Worm (Caenorhabditis elegans) whole organism, late embryonic: ENCODE data around the gene tag-273.

Experiments
- C38D4.7 ChIP-seq: fragments of 200-800 bp; sonication (Bioruptor generic); optimal IDR thresholded peaks from 2 replicates; lab custom pipeline; 2018; ENCODE audit warnings: mild to moderate bottlenecking, missing genetic modification characterization, moderate library complexity, missing compliant biosample characterization
- ama-1 ChIP-seq: fragments of 150-350 bp; optimal IDR thresholded peaks from 2 replicates; lab custom pipeline; 2014
- ceh-24 ChIP-seq: sonication (generic microtip); optimal IDR thresholded peaks from 2 replicates; lab custom pipeline; 2016; ENCODE audit warnings: mild to moderate bottlenecking, missing genetic modification characterization, missing compliant biosample characterization
- ceh-30 ChIP-seq: fragments of 150-350 bp; optimal IDR thresholded peaks from 2 replicates; lab custom pipeline; 2014; ENCODE audit warnings: missing biosample characterization, missing genetic modification characterization
- ceh-45 ChIP-seq: fragments of 200-800 bp; sonication (Bioruptor generic); IDR thresholded peaks from 2 replicates; pipeline ENCODE4 v1.3.6; 2022; ENCODE audit warnings: missing genetic modification reagents, missing genetic modification characterization, missing compliant biosample characterization
- dmd-4 ChIP-seq: sonication (generic microtip); optimal IDR thresholded peaks from 2 replicates; lab custom pipeline; 2016; ENCODE audit warnings: borderline replicate concordance, missing genetic modification characterization, missing compliant biosample characterization
- eyg-1 ChIP-seq: sonication (generic microtip); optimal IDR thresholded peaks from 2 replicates; lab custom pipeline; 2016; ENCODE audit warnings: missing genotype, missing genetic modification characterization, missing compliant biosample characterization
- fkh-10 ChIP-seq: fragments of 150-350 bp; optimal IDR thresholded peaks from 2 replicates; lab custom pipeline; 2014; ENCODE audit warnings: missing biosample characterization, missing genetic modification reagents, missing genetic modification characterization
- pag-3 ChIP-seq: sonication (generic microtip); optimal IDR thresholded peaks from 2 replicates; lab custom pipeline; 2016; ENCODE audit warnings: missing compliant biosample characterization, missing genetic modification characterization, borderline replicate concordance
- pha-4 ChIP-seq: fragments of 150-350 bp; optimal IDR thresholded peaks from 2 replicates; lab custom pipeline; 2018; ENCODE audit warnings: missing biosample characterization, missing genetic modification reagents, missing genetic modification characterization
- unc-3 ChIP-seq, 2 experiments: fragments of 200-800 bp in 1 of 2; sonication (Bioruptor generic) in 1 of 2; sonication (generic microtip) in 1 of 2; conservative IDR thresholded peaks in 1 of 2; optimal IDR thresholded peaks in 1 of 2; 2 replicates each; pipeline versions ENCODE4 v1.3.6 to Lab custom; 2016 to 2022; ENCODE audit warnings: missing compliant biosample characterization in 2 of 2, missing genetic modification characterization in 2 of 2, missing genetic modification reagents in 1 of 2

DNA sequence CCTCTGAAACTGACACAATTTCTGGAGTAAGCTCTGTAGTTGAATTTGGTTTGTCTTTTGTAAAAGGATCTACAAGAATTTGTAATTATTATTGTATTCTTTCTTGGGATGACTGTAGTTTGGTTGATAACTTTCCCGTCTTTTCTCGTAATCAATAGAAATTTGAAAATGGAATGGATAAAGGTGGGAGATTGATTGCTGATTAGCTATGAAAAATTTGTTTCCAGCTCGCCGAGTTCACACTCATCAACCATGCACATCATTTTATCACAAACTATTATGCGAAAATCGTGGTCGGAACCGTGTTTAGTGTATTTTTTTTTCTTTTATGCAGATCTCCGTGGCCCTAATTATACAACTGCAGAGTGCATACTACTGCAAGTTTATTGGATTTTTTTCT, 31.9 kb upstream of the tag-273 start, which contains the start of gene T27E7.5:
- TF ChIP-seq eyg-1 (tag; lab: Kevin White, UChicago): no peak
- no peak for TF ChIP-seq ceh-30 (tag; lab: Kevin White, UChicago)
- TF ChIP-seq pag-3 (tag; lab: Kevin White, UChicago): no peak
- no peak for TF ChIP-seq ceh-45 (GFP tag; lab: Robert Waterston, UW)
- no peak for TF ChIP-seq pha-4
- TF ChIP-seq unc-3 (GFP tag; conservative IDR thresholded peaks at IDR 0.05; lab: Robert Waterston, UW): no peak
- TF ChIP-seq unc-3 (tag; optimal IDR thresholded peaks at IDR 0.05; lab: Kevin White, UChicago): no peak
- TF ChIP-seq ceh-24 (tag; lab: Kevin White, UChicago): no peak
- no peak for TF ChIP-seq fkh-10 (GFP tag; lab: Kevin White, UChicago)
- no peak for TF ChIP-seq dmd-4 (tag; lab: Kevin White, UChicago)
- no peak for TF ChIP-seq C38D4.7
- no peak for TF ChIP-seq ama-1 (lab: Kevin White, UChicago)
